Fruit fly (Drosophila melanogaster): ENCODE data around the gene Kmn1.
A peak's percentile ranks its signal among the peaks of the same experiment; 100 is the strongest.
"Not testable (repeated sequence)": the region's sequence is repeated elsewhere in the genome, so short reads cannot be mapped to it uniquely, and the experiment has no call there.

Gene Kmn1

DNA sequence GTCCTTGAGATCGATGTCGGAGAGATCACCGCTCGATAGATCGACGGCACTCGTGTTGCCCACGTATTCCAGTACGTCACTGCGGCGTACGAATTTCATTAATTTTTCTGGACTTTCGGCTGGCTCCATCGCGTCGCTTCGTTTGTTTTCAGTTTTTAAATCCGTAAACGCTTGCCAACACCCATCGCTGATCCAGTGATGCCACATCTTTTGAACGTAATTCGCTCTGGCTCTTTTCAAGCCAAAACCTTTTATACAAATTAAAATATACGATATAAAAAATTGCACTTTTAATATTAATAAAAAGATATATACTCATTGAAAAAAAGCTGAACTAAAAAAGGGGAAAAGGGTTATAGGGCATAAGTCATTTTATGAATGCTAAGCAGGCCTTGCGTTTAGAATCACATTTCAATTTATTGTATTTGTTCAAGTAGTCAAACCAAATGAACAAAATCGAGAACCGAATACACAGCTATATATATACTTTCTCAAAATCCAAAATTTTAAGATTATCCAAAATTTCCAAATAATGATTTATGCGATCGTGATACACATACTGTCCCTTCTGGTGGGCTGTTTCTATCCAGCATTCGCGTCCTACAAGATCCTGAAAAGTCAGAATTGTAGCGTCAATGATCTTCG, at the start of gene Kmn1, which contains the start of gene Reepl1:
Gene Kmn1, minus strand, starts transcription at position 173 of the 645 bp plus-strand sequence.
Gene Reepl1, plus strand, starts transcription at position 438 of the 645 bp plus-strand sequence.
- TF ChIP-seq noc (tag; optimal IDR thresholded peaks at IDR 0.05): no peak

DNA sequence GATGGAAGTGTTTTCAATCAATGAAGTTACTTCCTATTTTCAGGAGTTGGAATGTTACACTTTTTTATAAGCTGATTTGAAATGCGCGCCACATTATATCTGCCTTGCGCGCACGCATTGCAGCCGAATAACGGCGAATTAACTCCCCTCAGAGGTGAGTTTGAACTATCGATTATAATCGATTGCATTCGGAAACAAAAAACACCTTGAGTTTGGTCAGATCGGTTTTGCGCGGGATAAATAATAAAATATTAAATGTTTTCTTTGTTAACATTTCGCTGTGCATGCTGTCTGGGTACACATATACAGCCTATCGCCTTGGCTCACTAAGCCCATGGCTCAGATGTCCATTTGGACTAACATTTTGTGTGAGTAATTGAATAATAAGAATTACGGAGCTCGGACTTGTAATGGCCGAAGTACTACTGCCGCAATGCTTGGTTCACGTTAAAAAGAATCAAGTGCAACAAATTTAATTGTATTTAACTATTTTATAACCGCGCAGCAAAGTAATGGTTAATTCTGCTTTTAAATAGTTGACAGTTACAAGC, 49.1 kb upstream of the Kmn1 start:
- no peak for TF ChIP-seq noc (tag; optimal IDR thresholded peaks at IDR 0.05)

DNA sequence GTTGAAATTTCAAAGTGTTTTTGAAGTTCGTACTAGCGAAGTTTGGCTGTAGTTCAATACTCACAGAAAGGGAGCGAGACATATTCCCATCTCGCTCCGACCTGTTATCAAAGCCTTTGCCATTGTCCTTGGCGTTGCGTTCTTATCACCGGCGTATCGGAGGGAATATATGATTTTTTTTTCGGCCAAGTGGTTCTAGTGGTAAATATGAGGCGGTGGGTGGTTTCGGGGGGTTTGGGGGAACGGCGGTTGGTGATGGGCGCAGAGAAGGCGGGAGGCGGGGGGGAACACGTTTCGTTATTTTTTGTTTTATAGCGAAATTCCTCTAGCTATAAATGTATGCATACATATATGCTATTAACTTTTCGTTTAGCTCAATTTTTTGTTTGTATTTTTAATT, 48.3 kb upstream of the Kmn1 start:
- no peak for TF ChIP-seq noc (tag; optimal IDR thresholded peaks at IDR 0.05)

DNA sequence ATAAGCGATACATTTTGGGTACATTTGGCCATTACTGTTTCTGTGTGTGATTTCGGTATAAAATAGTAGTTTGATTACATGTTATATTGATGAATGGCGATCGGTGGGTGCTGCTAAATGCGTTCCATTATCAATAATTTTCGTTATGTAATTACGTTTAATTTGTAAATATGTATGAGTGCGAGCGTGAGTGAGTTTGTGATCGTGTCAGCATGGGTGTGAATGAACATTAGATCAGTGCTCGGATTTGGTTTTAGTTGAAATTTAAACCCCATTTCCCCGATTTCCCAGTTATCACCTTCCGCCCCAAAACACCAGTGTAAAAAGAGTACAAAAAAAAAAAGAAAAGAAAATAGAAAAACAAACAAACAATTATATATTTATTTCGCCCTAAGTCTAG, 47.4 kb upstream of the Kmn1 start:
- TF ChIP-seq noc (tag; optimal IDR thresholded peaks at IDR 0.05): no peak

DNA sequence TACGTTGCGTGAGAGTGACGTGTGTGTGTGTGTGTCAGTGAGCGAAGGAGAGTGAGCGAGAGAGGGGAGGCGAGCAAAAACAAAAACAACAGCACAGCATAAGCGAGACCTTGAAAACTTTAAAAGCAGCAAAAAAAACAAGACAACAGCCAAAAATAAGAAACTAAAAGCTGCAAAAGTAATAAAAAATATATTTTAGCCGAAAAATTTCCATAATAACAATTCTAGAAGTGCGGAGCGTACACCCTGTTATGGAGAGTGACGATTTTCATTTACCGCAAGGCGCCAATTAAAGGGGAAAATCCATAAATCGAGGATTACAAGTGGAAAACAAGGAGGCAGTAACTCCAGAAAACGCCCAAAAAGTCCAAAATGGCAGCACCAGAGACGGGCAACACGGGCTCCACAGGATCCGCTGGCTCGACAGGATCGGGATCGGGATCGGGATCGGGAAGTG, 44.3 kb upstream of the Kmn1 start:
- no peak for TF ChIP-seq noc (tag; optimal IDR thresholded peaks at IDR 0.05)

DNA sequence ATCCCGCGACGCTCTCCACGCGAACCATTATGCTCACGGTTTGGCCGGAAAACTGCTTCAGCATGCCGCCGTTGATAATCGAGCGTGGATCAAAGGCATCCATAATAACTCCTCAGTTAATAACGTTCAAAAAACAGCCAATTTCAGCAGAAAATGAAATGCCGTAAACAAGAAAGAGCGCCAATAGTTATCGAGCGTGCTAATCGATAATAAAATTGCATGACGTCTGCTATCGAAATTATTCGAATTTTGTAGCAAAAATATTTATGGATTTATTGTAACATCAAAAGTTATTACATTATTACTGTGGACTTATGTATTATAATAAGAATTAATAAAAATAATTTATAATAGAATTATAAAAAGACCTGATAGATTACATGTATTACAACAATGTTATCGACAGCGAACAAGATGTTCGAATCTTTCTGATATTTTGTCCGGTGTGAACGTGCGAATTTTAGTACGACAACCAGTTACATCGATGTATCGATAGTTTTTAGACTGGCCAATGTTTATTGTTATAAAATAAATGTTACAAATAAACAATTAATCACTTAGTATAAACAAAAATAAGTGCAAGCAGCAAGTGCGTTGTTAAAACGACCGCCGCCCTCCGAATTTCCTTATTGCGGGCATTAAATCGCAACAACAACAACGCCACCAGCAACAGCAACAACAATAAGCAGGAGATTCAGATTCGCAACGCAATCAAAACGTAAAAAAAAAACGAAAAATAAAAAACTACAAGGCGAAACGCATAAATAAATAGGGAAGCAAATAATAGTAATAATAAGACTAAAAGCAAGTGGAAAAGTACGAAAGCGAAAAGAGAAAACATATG, 43.6 kb upstream of the Kmn1 start, which contains the start of the genes RPA3 and Met:
Gene RPA3, minus strand, starts transcription at position 189 of the 844 bp plus-strand sequence.
Gene Met, plus strand, starts transcription at position 473 of the 844 bp plus-strand sequence.
- no peak for TF ChIP-seq noc (tag; optimal IDR thresholded peaks at IDR 0.05)

DNA sequence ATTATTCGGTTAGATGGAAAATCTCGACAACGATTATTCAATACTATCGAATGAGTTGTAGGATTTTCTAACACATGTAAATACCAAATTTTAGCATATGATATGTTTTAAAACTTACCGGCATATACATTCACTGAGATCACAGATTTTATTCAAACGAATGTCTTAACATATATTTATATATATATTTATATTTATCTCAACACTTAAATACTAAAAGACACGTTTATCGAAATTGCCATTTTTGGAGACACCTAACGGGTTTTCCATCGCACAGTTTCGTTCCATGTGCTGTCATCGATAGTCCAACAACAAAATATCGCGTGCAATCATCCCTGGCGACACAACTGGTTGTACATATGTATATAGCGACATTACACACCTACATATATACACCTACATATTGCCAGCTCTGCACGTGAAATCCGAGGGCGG, 39.4 kb upstream of the Kmn1 start, which contains the start of the genes CG2247 and CG1703:
Gene CG2247, minus strand, starts transcription at position 8 of the 435 bp plus-strand sequence.
Gene CG1703, plus strand, starts transcription at position 283 of the 435 bp plus-strand sequence.
- TF ChIP-seq noc (tag; optimal IDR thresholded peaks at IDR 0.05): peak; percentile 12

DNA sequence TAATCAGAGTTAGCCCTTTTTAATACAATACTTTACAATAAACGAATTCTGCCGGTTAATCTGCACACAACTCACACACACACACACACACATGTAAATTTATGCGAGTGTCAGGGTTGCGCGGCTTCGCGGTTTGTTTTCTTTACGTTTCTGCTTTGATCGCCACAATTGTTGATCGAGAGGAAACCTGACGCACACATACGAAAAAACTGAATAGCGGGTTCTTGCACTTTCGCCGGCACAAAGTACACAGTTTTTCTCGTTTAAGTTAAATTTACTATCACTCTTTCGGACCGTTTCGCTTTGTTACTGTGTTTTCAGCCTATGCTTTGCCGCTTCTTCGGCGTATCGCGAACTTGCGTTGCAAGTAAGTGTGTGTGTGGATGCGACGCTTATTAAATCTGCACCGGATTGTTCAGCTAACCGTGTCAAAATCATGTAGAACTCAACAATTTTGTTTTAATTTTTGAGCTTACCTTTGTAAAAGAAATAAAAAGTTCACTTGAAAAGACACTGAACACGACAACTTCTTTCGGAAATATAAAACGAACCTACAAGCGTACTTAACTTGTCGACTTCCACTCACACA, 38.9 kb upstream of the Kmn1 start:
- TF ChIP-seq noc (tag; optimal IDR thresholded peaks at IDR 0.05): no peak

DNA sequence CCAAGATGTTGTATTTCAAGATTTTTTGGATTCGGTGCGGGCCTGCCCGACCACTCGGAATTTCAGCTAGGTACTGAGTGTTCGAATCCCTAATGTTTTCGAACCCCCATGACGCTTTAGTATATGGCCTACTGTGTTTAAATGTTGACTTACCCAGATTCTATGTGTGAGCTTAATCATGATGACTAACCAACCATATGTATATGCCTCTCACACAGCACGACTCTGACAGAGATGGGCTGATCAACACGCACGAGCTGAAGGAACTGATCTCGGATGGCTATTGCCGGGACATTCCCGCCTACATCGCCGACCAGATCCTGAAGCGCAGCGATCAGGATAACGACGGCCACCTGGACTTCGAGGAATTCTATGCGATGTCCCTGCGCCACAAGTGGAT, 31.9 kb upstream of the Kmn1 start, which contains the start of gene CG2533:
Gene CG2533, minus strand, starts transcription at position 101 of the 400 bp plus-strand sequence.
- no peak for TF ChIP-seq noc (tag; optimal IDR thresholded peaks at IDR 0.05)

DNA sequence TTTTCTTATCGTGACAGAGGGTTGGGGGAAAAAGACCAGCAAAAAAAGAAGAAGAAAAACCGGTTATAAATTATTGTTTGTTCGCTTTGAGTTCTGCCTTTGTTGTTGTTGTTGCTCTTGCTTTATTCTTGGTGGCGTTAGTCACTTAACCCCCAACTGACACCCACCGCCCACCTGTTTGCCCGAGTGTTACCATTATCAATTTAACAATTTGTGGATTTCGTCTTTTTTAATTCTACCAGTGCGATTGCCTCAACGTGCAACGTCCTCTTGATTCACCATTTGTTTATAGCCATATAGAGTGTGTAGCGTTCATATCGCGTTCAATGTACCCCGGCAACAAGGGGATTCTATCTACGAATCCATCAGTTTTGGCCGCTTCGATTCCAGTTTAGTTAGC, 29.2 kb upstream of the Kmn1 start:
- TF ChIP-seq noc (tag; optimal IDR thresholded peaks at IDR 0.05): no peak

DNA sequence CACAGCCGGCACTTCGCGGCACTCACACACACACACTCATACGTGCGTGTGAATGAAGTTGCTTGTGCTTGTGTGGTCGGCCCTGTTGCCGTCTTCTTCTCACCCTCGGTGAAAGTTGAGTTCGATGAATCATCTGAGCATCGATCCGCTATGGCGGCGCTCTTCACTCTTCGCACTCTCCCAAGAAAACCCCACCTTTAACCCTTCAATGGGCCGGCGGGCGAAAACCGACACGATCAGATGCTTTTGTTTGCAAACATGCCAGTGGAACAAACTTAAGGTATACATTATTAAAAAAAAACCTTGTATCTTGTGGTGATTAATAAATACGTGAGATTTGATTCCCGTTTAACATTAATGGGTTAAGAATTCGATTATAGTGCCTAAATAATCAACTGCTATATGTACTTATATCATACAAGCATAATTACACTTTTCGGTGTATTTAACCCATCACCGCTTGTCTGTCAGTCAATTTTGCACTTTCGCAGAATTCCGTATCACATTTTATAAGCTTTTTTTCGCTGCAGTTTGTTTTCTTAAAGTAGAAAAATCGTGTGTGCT, 28.6 kb upstream of the Kmn1 start:
- no peak for TF ChIP-seq noc (tag; optimal IDR thresholded peaks at IDR 0.05)

DNA sequence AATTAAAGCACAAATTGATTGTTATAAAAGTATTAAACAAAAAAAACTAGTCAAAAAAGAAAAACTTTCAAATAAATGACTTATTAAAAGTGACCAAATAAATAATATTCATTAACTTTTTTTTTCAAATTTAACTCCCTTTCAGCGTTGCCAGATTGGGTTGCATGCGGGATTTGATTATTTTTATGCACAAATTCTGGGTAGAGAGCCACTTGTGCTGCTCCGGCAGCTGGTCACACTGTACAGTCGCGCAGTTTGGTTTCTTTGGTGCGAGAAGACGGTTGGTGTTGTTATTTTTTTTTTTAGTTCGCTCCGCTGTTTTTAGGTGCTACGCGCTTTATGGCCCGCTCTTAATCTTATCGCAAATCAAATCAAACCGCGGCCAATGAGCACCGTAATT, 27.3 kb upstream of the Kmn1 start, which contains the start of gene rho-4:
Gene rho-4, plus strand, starts transcription at position 250 of the 400 bp plus-strand sequence.
- TF ChIP-seq noc (tag; optimal IDR thresholded peaks at IDR 0.05): not testable (repeated sequence)

DNA sequence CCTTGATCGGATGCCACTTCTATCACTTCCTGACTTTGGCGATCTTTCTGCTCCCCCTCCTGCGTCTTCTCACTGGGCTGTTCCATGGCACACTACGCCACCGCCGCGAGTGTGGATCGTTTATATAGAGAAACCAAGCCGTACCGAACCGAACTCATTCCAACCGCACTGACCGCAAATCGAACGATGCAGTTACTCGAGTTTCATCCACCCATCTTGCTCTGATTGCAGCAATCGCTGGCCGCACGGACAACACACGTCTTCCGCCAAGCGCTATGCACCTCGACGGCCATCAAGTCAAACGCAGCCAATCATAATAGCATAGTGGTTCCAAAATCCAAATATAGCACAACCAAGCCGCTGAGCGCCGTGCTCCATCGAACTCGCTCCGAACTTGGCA, 11.8 kb upstream of the Kmn1 start, which contains the start of gene pkm:
Gene pkm, minus strand, starts transcription at position 101 of the 400 bp plus-strand sequence.
- no peak for TF ChIP-seq noc (tag; optimal IDR thresholded peaks at IDR 0.05)

DNA sequence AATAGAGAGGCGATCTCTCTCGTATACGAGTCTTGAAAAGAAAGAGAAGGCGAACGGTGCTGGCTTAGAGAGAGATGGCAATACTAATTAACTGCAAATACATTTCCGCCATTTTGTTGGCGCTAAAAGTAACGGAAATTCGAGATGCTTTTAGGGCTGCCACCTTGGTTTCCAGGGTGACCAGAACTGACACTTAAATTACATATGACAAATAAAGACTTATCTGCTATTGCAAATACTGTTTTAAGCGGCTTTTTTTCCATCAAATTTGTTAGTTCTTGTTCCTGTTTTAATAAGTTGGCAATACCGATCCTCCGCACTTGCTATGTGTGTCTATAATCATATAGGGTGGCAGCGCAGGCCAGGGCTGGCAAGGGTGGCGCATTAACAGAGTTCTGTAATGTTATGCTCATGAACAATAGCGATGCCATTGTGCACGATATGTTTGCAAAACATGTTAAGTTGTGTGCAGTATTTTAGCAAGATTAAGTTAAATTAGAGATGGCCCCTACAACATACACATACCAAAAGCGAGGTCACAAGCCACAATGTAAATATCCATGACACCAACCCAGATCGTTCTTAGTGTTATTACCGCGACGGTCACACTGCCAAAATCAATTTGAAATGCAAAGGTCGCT, 8.1 kb upstream of the Kmn1 start, which contains the start of gene nod:
Gene nod, plus strand, starts transcription at position 573 of the 641 bp plus-strand sequence.
- peak; percentile 47 for TF ChIP-seq noc (tag; optimal IDR thresholded peaks at IDR 0.05)

DNA sequence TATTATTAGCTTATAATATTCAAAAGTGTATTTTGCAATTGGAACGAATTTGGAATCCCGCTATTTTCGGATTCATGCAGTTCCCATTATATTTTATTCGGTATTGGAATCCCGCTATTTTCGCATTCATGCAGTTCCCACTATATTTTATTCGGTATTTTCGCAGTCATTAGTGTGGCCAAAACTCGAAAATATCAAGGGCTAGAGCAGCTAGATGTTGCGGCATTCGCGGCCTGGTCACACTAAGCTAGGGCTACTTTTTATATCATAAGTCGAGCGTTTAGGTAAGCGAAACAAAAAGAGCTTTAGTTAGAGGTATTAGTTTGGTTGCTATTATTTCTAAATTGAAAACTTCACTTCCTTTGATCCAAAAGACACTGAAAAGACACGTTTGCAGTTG, 6.6 kb upstream of the Kmn1 start:
- TF ChIP-seq noc (tag; optimal IDR thresholded peaks at IDR 0.05): no peak
